Fruit fly (Drosophila melanogaster): ENCODE data around the gene RluA-2.
A peak's percentile ranks its signal among the peaks of the same experiment; 100 is the strongest.

The RluA-2 gene

dm6 chr2L:10516470-10517048 is 39.7 kb downstream of the RluA-2 start (continued):
- peak; percentile 0 for TF ChIP-seq chn (GFP tag; optimal IDR thresholded peaks at IDR 0.05)
- TF ChIP-seq ken (GFP tag; IDR thresholded peaks at IDR 0.05), result no peak
- TF ChIP-seq chif (GFP tag; optimal IDR thresholded peaks at IDR 0.05), result peak; percentile 35 to 44
- TF ChIP-seq YL-1 (GFP tag; optimal IDR thresholded peaks at IDR 0.05), result no peak
- TF ChIP-seq pum (GFP tag; optimal IDR thresholded peaks at IDR 0.05), result peak; percentile 8
- no peak for TF ChIP-seq hkb (optimal IDR thresholded peaks at IDR 0.05)
- peak; percentile 46 for TF ChIP-seq hkb (GFP tag; IDR thresholded peaks at IDR 0.05)
- TF ChIP-seq luna (GFP tag; optimal IDR thresholded peaks at IDR 0.05), result no peak
- TF ChIP-seq CG7271 (tag; optimal IDR thresholded peaks at IDR 0.05), result no peak
- TF ChIP-seq ftz-f1 (GFP tag; optimal IDR thresholded peaks at IDR 0.05), result peak; percentile 69
- no peak for TF ChIP-seq CG7963 (GFP tag; IDR thresholded peaks at IDR 0.05; ENCODE audit: partially characterized antibody)
- TF ChIP-seq Fer2 (tag; optimal IDR thresholded peaks at IDR 0.05), result no peak
- peak; percentile 95 for TF ChIP-seq grau (tag; optimal IDR thresholded peaks at IDR 0.05)
- TF ChIP-seq usp (GFP tag; optimal IDR thresholded peaks at IDR 0.05), result no peak
- no peak for TF ChIP-seq cg (GFP tag; optimal IDR thresholded peaks at IDR 0.05)
- no peak for TF ChIP-seq inv (GFP tag; IDR thresholded peaks at IDR 0.05; ENCODE audit: partially characterized antibody)
- TF ChIP-seq CG4328 (GFP tag; optimal IDR thresholded peaks at IDR 0.05), result no peak
- no peak for TF ChIP-seq Lpt (GFP tag; optimal IDR thresholded peaks at IDR 0.05)
- no peak for TF ChIP-seq ap (GFP tag; IDR thresholded peaks at IDR 0.05)
- TF ChIP-seq sna (GFP tag; IDR thresholded peaks at IDR 0.05; ENCODE audit: partially characterized antibody), result no peak
- TF ChIP-seq CG8765 (GFP tag; IDR thresholded peaks at IDR 0.05), result no peak
- TF ChIP-seq ewg (GFP tag; optimal IDR thresholded peaks at IDR 0.05), result no peak
- TF ChIP-seq CG4730 (GFP tag; IDR thresholded peaks at IDR 0.05), result no peak
- no peak for TF ChIP-seq D (optimal IDR thresholded peaks at IDR 0.05)
- TF ChIP-seq D (GFP tag; optimal IDR thresholded peaks at IDR 0.05), result no peak
- no peak for TF ChIP-seq CG15073 (GFP tag; optimal IDR thresholded peaks at IDR 0.05)
- TF ChIP-seq CG1024 (GFP tag; IDR thresholded peaks at IDR 0.05), result no peak
- no peak for TF ChIP-seq Sry-β (GFP tag; optimal IDR thresholded peaks at IDR 0.05)
- TF ChIP-seq sens-2 (GFP tag; IDR thresholded peaks at IDR 0.05), result no peak
- TF ChIP-seq eyg (GFP tag; optimal IDR thresholded peaks at IDR 0.05), result no peak
- no peak for TF ChIP-seq CG15011 (GFP tag; optimal IDR thresholded peaks at IDR 0.05)
- peak; percentile 50 for TF ChIP-seq CG2120 (GFP tag; optimal IDR thresholded peaks at IDR 0.05)
- peak; percentile 40 for TF ChIP-seq CG1603 (tag; optimal IDR thresholded peaks at IDR 0.05)
- no peak for TF ChIP-seq CG14667 (GFP tag; IDR thresholded peaks at IDR 0.05)
- TF ChIP-seq CG2116 (GFP tag; optimal IDR thresholded peaks at IDR 0.05), result peak; percentile 59
- peak; percentile 27 for TF ChIP-seq MTF-1 (GFP tag; optimal IDR thresholded peaks at IDR 0.05; ENCODE audit: borderline replicate concordance)
- no peak for TF ChIP-seq mld (GFP tag; IDR thresholded peaks at IDR 0.05; ENCODE audit: partially characterized antibody)
- TF ChIP-seq gsb (GFP tag; IDR thresholded peaks at IDR 0.05), result no peak
- TF ChIP-seq CG17186 (GFP tag; optimal IDR thresholded peaks at IDR 0.05), result peak; percentile 19
- no peak for TF ChIP-seq dati (GFP tag; IDR thresholded peaks at IDR 0.05)
- no peak for TF ChIP-seq prd (optimal IDR thresholded peaks at IDR 0.05)
- TF ChIP-seq prd (GFP tag; IDR thresholded peaks at IDR 0.05), result peak; percentile 27; the same call in 1 of the 3 replicates
- TF ChIP-seq vfl (GFP tag; optimal IDR thresholded peaks at IDR 0.05), result no peak
- peak; percentile 12; the same call in 1 of the 3 replicates for TF ChIP-seq B-H1 (GFP tag; IDR thresholded peaks at IDR 0.05)
- TF ChIP-seq fd96Cb (tag; optimal IDR thresholded peaks at IDR 0.05), result no peak
- peak; percentile 33; the same call in 1 of the 2 replicates for TF ChIP-seq wor (GFP tag; IDR thresholded peaks at IDR 0.05)
- no peak for TF ChIP-seq zen (tag; optimal IDR thresholded peaks at IDR 0.05)
- TF ChIP-seq Eip74EF (GFP tag; optimal IDR thresholded peaks at IDR 0.05), result peak in 1 of 2 experiments; percentile 14
- no peak for TF ChIP-seq CG3838 (GFP tag; optimal IDR thresholded peaks at IDR 0.05)
- TF ChIP-seq Xrp1 (GFP tag; IDR thresholded peaks at IDR 0.05), result 0 out of 2 replicates have a peak, but pooled peaks have one; percentile 16
- no peak for TF ChIP-seq shn (GFP tag; optimal IDR thresholded peaks at IDR 0.05)
